Worm (Caenorhabditis elegans) whole organism, late embryonic: Measurements from ENCODE around the gene T10C6.15.

ENCODE experiments used
- K02D7.2 ChIP-seq: sonication (generic microtip); optimal IDR thresholded peaks from 2 replicates; lab custom pipeline; 2017; ENCODE audit warnings: mild to moderate bottlenecking, missing genetic modification characterization, missing compliant biosample characterization
- K09A11.1 ChIP-seq: sonication (generic microtip); optimal IDR thresholded peaks from 2 replicates; lab custom pipeline; 2017; ENCODE audit warnings: antibody characterized with exemption, mild to moderate bottlenecking, missing genetic modification characterization, missing compliant biosample characterization; ENCODE audit not compliant: insufficient read depth
- Y22D7AL.16 ChIP-seq: sonication (generic microtip); optimal IDR thresholded peaks from 2 replicates; lab custom pipeline; 2016; ENCODE audit warnings: missing genetic modification characterization, missing compliant biosample characterization
- ama-1 ChIP-seq: fragments of 150-350 bp; optimal IDR thresholded peaks from 2 replicates; lab custom pipeline; 2014
- ceh-2 ChIP-seq: sonication (generic microtip); optimal IDR thresholded peaks from 2 replicates; lab custom pipeline; 2016; ENCODE audit warnings: missing genotype, missing genetic modification characterization, missing compliant biosample characterization
- ceh-22 ChIP-seq: sonication (generic microtip); optimal IDR thresholded peaks from 2 replicates; lab custom pipeline; 2017; ENCODE audit warnings: missing biosample characterization, missing genetic modification characterization
- ceh-24 ChIP-seq: sonication (generic microtip); optimal IDR thresholded peaks from 2 replicates; lab custom pipeline; 2016; ENCODE audit warnings: mild to moderate bottlenecking, missing genetic modification characterization, missing compliant biosample characterization
- ceh-30 ChIP-seq: fragments of 150-350 bp; optimal IDR thresholded peaks from 2 replicates; lab custom pipeline; 2014; ENCODE audit warnings: missing biosample characterization, missing genetic modification characterization
- ceh-48 ChIP-seq: sonication (generic microtip); optimal IDR thresholded peaks from 2 replicates; lab custom pipeline; 2016; ENCODE audit warnings: missing genetic modification characterization, inconsistent platforms, missing compliant biosample characterization
- ceh-6 ChIP-seq: fragments of 200-800 bp; sonication (Bioruptor generic); optimal IDR thresholded peaks from 2 replicates; lab custom pipeline; 2018; ENCODE audit warnings: mild to moderate bottlenecking, missing genetic modification characterization, missing compliant biosample characterization
- che-1 ChIP-seq: sonication (generic microtip); optimal IDR thresholded peaks from 2 replicates; lab custom pipeline; 2016; ENCODE audit warnings: mild to moderate bottlenecking, missing genetic modification characterization, missing compliant biosample characterization
- dmd-4 ChIP-seq: sonication (generic microtip); optimal IDR thresholded peaks from 2 replicates; lab custom pipeline; 2016; ENCODE audit warnings: borderline replicate concordance, missing genetic modification characterization, missing compliant biosample characterization
- elt-4 ChIP-seq: sonication (generic microtip); optimal IDR thresholded peaks from 2 replicates; lab custom pipeline; 2016; ENCODE audit warnings: missing genetic modification characterization, missing compliant biosample characterization
- ets-4 ChIP-seq: sonication (generic microtip); optimal IDR thresholded peaks from 2 replicates; lab custom pipeline; 2016; ENCODE audit warnings: missing genetic modification characterization, missing compliant biosample characterization
- fax-1 ChIP-seq: sonication (generic microtip); optimal IDR thresholded peaks from 2 replicates; lab custom pipeline; 2016; ENCODE audit warnings: missing genotype, missing genetic modification characterization, missing compliant biosample characterization
- gmeb-2 ChIP-seq: sonication (generic microtip); optimal IDR thresholded peaks from 2 replicates; lab custom pipeline; 2016; ENCODE audit warnings: missing genetic modification characterization, inconsistent platforms, missing compliant biosample characterization
- hlh-13 ChIP-seq: fragments of 200-800 bp; sonication (Bioruptor generic); optimal IDR thresholded peaks from 2 replicates; lab custom pipeline; 2018; ENCODE audit warnings: mild to moderate bottlenecking, missing genetic modification characterization, missing compliant biosample characterization
- hlh-15 ChIP-seq: sonication (generic microtip); optimal IDR thresholded peaks from 2 replicates; lab custom pipeline; 2016; ENCODE audit warnings: missing genetic modification characterization, missing compliant biosample characterization
- hlh-30 ChIP-seq: sonication (generic microtip); optimal IDR thresholded peaks from 2 replicates; lab custom pipeline; 2017; ENCODE audit warnings: antibody characterized with exemption, missing genetic modification characterization, missing compliant biosample characterization; ENCODE audit not compliant: insufficient read depth
- madf-2 ChIP-seq: sonication (generic microtip); optimal IDR thresholded peaks from 2 replicates; lab custom pipeline; 2017; ENCODE audit warnings: missing genetic modification characterization, missing compliant biosample characterization
- mec-3 ChIP-seq: sonication (generic microtip); optimal IDR thresholded peaks from 2 replicates; lab custom pipeline; 2016; ENCODE audit warnings: borderline replicate concordance, missing genetic modification characterization, missing compliant biosample characterization
- nfya-1 ChIP-seq: sonication (generic microtip); optimal IDR thresholded peaks from 2 replicates; lab custom pipeline; 2017; ENCODE audit warnings: missing genetic modification characterization, mild to moderate bottlenecking, missing compliant biosample characterization, antibody characterized with exemption, moderate library complexity
- odd-2 ChIP-seq: sonication (generic microtip); optimal IDR thresholded peaks from 2 replicates; lab custom pipeline; 2017; ENCODE audit warnings: antibody characterized with exemption, mild to moderate bottlenecking, missing genetic modification characterization, missing compliant biosample characterization
- pat-9 ChIP-seq: fragments of 200-800 bp; sonication (Bioruptor generic); optimal IDR thresholded peaks from 2 replicates; lab custom pipeline; 2018; ENCODE audit warnings: mild to moderate bottlenecking, missing genetic modification characterization, moderate library complexity, missing compliant biosample characterization
- pax-1 ChIP-seq: fragments of 150-350 bp; optimal IDR thresholded peaks from 2 replicates; lab custom pipeline; 2014; ENCODE audit warnings: missing biosample characterization, missing genetic modification characterization
- pha-2 ChIP-seq: sonication (generic microtip); optimal IDR thresholded peaks from 2 replicates; lab custom pipeline; 2017; ENCODE audit warnings: mild to moderate bottlenecking, missing genetic modification characterization, missing compliant biosample characterization
- pha-4 ChIP-seq: fragments of 150-350 bp; optimal IDR thresholded peaks from 2 replicates; lab custom pipeline; 2018; ENCODE audit warnings: missing biosample characterization, missing genetic modification reagents, missing genetic modification characterization
- pqm-1 ChIP-seq: sonication (generic microtip); optimal IDR thresholded peaks from 2 replicates; lab custom pipeline; 2016; ENCODE audit warnings: missing genetic modification characterization, missing compliant biosample characterization
- pros-1 ChIP-seq: fragments of 150-350 bp; optimal IDR thresholded peaks from 2 replicates; lab custom pipeline; 2014; ENCODE audit warnings: missing biosample characterization, missing genetic modification reagents, missing genetic modification characterization
- rnt-1 ChIP-seq: sonication (generic microtip); optimal IDR thresholded peaks from 2 replicates; lab custom pipeline; 2016; ENCODE audit warnings: missing genetic modification characterization, missing compliant biosample characterization
- sdc-2 ChIP-seq: sonication (generic microtip); optimal IDR thresholded peaks from 2 replicates; lab custom pipeline; 2016; ENCODE audit warnings: missing genotype, missing genetic modification characterization, missing compliant biosample characterization
- syd-9 ChIP-seq: sonication (generic microtip); optimal IDR thresholded peaks from 2 replicates; lab custom pipeline; 2016; ENCODE audit warnings: mild to moderate bottlenecking, missing genetic modification characterization, moderate library complexity, missing compliant biosample characterization
- tbx-2 ChIP-seq: sonication (generic microtip); optimal IDR thresholded peaks from 2 replicates; lab custom pipeline; 2016; ENCODE audit warnings: missing genetic modification characterization, missing compliant biosample characterization
- tbx-7 ChIP-seq: sonication (generic microtip); optimal IDR thresholded peaks from 2 replicates; lab custom pipeline; 2016; ENCODE audit warnings: missing genotype, missing genetic modification characterization, missing compliant biosample characterization
- unc-3 ChIP-seq, 2 experiments: fragments of 200-800 bp in 1 of 2; sonication (Bioruptor generic) in 1 of 2; sonication (generic microtip) in 1 of 2; conservative IDR thresholded peaks in 1 of 2; optimal IDR thresholded peaks in 1 of 2; 2 replicates each; pipeline versions ENCODE4 v1.3.6 to Lab custom; 2016 to 2022; ENCODE audit warnings: missing compliant biosample characterization in 2 of 2, missing genetic modification characterization in 2 of 2, missing genetic modification reagents in 1 of 2
- unc-86 ChIP-seq: sonication (generic microtip); optimal IDR thresholded peaks from 2 replicates; lab custom pipeline; 2016; ENCODE audit warnings: missing genetic modification characterization, missing compliant biosample characterization

T10C6.15 gene

DNA sequence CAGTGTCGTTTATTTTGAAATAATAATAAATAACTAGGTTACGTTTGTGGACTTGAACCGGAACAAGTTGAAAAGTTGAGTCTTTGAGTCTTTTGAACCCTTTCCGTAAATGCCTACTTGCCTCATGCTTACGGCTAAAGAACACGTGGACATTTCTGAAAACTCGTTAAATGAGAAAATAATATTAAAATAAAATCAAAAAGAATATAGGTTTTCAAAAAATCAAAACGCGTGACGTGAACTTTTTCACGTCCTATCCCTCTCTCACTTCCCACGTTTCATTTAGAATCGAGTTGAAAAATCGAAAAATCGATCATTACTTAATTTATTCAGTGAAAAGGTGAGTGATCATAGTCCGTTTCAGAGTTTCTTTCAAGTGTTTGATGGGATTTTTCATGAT lies 3.4 kb upstream of the T10C6.15 start, which contains the start of gene best-12:
TSS of gene best-12 (plus strand) at position 301 of the 400 bp plus-strand sequence.
- TF ChIP-seq pha-4 (tag; lab: Kevin White, UChicago) (no peak), elt-4 (tag; lab: Kevin White, UChicago) (no peak), Y22D7AL.16 (tag; lab: Kevin White, UChicago) (no peak), ceh-48 (tag; lab: Kevin White, UChicago) (no peak), pha-2 (no peak), pqm-1 (tag; lab: Kevin White, UChicago) (no peak), dmd-4 (tag; lab: Kevin White, UChicago) (no peak), unc-86 (tag; lab: Kevin White, UChicago) (no peak), pat-9 (tag; lab: Kevin White, UChicago) (no peak), madf-2 (tag; lab: Kevin White, UChicago) (no peak), gmeb-2 (tag; lab: Kevin White, UChicago) (no peak), fax-1 (tag; lab: Kevin White, UChicago) (no peak), hlh-13 (GFP tag; lab: Kevin White, UChicago) (no peak)

- TF ChIP-seq mec-3 (no peak), hlh-13 (GFP tag; lab: Kevin White, UChicago) (no peak), pha-4 (tag; lab: Kevin White, UChicago) (no peak), odd-2 (no peak)
These were observed 1.8 kb upstream of the T10C6.15 start, which contains the start of gene str-198 for ce11 chrV:16047508-16047907. Gene str-198 (plus strand): TSS chrV:16047808.

DNA sequence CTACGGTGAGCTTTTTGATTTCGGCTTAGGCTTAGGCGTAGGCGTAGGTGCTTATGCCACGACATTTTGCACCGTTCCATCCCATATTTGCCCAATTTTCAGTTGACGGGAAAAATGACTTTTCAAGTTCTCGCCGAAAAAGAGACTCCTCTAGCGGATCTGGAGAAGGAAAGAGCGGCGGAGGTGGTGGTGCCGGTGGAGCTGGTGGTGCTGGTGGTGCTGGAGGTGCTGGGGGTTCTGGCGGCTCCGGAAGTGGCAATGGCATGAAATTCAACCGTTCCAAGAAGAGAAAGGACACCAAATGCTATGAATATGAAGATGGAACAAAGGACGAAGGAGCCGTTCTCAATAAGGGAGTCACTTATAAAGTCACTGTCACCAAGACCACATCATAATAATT lies 1.3 kb upstream of the T10C6.15 start:
- TF ChIP-seq pat-9 (tag; lab: Kevin White, UChicago): no peak
- TF ChIP-seq tbx-2: no peak
- TF ChIP-seq hlh-15: no peak
- TF ChIP-seq rnt-1 (tag; lab: Kevin White, UChicago): no peak
- no peak for TF ChIP-seq pha-2
- TF ChIP-seq syd-9 (tag; lab: Kevin White, UChicago): no peak
- TF ChIP-seq sdc-2 (tag; lab: Kevin White, UChicago): no peak
- TF ChIP-seq ceh-24 (tag; lab: Kevin White, UChicago): no peak
- no peak for TF ChIP-seq pros-1 (tag; lab: Kevin White, UChicago)
- TF ChIP-seq dmd-4 (tag; lab: Kevin White, UChicago): no peak
- TF ChIP-seq pqm-1 (tag; lab: Kevin White, UChicago): no peak
- TF ChIP-seq nfya-1 (tag; lab: Kevin White, UChicago): no peak
- TF ChIP-seq che-1: no peak
- no peak for TF ChIP-seq mec-3
- no peak for TF ChIP-seq gmeb-2 (tag; lab: Kevin White, UChicago)
- no peak for TF ChIP-seq ets-4 (tag; lab: Kevin White, UChicago)
- no peak for TF ChIP-seq ceh-22

DNA sequence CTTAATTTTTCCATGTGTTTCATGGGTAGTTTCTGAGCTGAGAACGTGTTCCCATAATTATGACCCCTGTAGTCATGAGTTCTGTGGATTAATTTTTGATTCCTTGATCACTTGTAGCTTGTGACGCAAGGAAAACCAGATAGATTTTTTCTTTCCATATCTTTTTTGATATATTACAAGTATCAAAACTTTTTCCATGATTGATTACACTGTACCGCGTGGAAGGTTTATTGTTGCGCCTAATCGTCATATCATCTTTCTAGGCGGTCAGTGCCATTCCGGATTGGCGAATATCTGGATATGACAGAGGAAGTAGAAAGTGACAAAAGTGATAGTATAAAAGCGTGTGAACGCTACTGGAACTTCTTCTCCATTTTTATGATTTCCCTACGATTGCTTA lies 833 bp upstream of the T10C6.15 start, which contains the start of gene ZK285.2:
TSS of gene ZK285.2 (plus strand) at position 301 of the 400 bp plus-strand sequence.
- no peak for TF ChIP-seq unc-3 (GFP tag; conservative IDR thresholded peaks at IDR 0.05; lab: Robert Waterston, UW)
- TF ChIP-seq unc-3 (tag; optimal IDR thresholded peaks at IDR 0.05; lab: Kevin White, UChicago): no peak
- TF ChIP-seq ceh-30: no peak
- TF ChIP-seq pqm-1 (tag; lab: Kevin White, UChicago): no peak
- TF ChIP-seq pha-4 (tag; lab: Kevin White, UChicago): no peak
- TF ChIP-seq tbx-7 (tag; lab: Kevin White, UChicago): no peak
- TF ChIP-seq madf-2 (tag; lab: Kevin White, UChicago): no peak
- TF ChIP-seq K09A11.1 (tag; lab: Kevin White, UChicago): no peak
- no peak for TF ChIP-seq pax-1 (tag; lab: Kevin White, UChicago)
- TF ChIP-seq ceh-22: no peak
- TF ChIP-seq ceh-48 (tag; lab: Kevin White, UChicago): no peak
- TF ChIP-seq K02D7.2 (tag; lab: Kevin White, UChicago): no peak
- TF ChIP-seq hlh-30: no peak
- TF ChIP-seq rnt-1 (tag; lab: Kevin White, UChicago): no peak
- no peak for TF ChIP-seq mec-3
- no peak for TF ChIP-seq ceh-6
- no peak for TF ChIP-seq ceh-2 (tag; lab: Kevin White, UChicago)
- TF ChIP-seq ama-1 (lab: Kevin White, UChicago): no peak
